Worm (Caenorhabditis elegans) whole organism, young adult: ENCODE results near the gene Y43F8B.3.
A peak's percentile ranks its signal among the peaks of the same experiment; 100 is the strongest.

Experiments used
- B0035.1 ChIP-seq: sonication (generic microtip); optimal IDR thresholded peaks from 2 replicates; lab custom pipeline; 2016; ENCODE audit warnings: missing genetic modification characterization, mild to moderate bottlenecking, missing compliant biosample characterization, missing genotype, missing genetic modification reagents
- B0261.1 ChIP-seq: sonication (generic microtip); optimal IDR thresholded peaks from 2 replicates; lab custom pipeline; 2016; ENCODE audit warnings: mild to moderate bottlenecking, missing genetic modification characterization, moderate library complexity, missing compliant biosample characterization
- C17E4.6 ChIP-seq: fragments of 200-800 bp; sonication (Bioruptor generic); IDR thresholded peaks from 2 replicates; pipeline ENCODE4 v1.3.6; 2022; ENCODE audit warnings: missing genetic modification reagents, missing genetic modification characterization, missing compliant biosample characterization
- D2030.7 ChIP-seq: fragments of 200-800 bp; sonication (Bioruptor generic); IDR thresholded peaks from 2 replicates; pipeline ENCODE4 v1.3.6; 2022; ENCODE audit warnings: missing genetic modification reagents, missing genetic modification characterization, missing compliant biosample characterization
- F10E7.11 ChIP-seq: sonication (generic microtip); optimal IDR thresholded peaks from 2 replicates; lab custom pipeline; 2017; ENCODE audit warnings: mild to moderate bottlenecking, missing genetic modification characterization, moderate library complexity, missing compliant biosample characterization
- F33H1.4 ChIP-seq: fragments of 200-800 bp; sonication (Bioruptor generic); IDR thresholded peaks from 2 replicates; pipeline ENCODE4 v1.3.6; 2022; ENCODE audit warnings: missing genetic modification reagents, missing genetic modification characterization, missing compliant biosample characterization
- F37B4.10 ChIP-seq: fragments of 200-800 bp; sonication (Bioruptor generic); IDR thresholded peaks from 2 replicates; pipeline ENCODE4 v1.3.6; 2022; ENCODE audit warnings: missing genetic modification characterization, missing compliant biosample characterization
- F52B5.7 ChIP-seq: sonication (generic microtip); optimal IDR thresholded peaks from 2 replicates; lab custom pipeline; 2016; ENCODE audit warnings: mild to moderate bottlenecking, missing genetic modification characterization, missing compliant biosample characterization
- F55B11.4 ChIP-seq: sonication (generic microtip); optimal IDR thresholded peaks from 2 replicates; lab custom pipeline; 2016; ENCODE audit warnings: missing compliant biosample characterization, missing genetic modification characterization, borderline replicate concordance; ENCODE audit not compliant: insufficient read depth
- T07F8.4 ChIP-seq: sonication (generic microtip); optimal IDR thresholded peaks from 2 replicates; lab custom pipeline; 2016; ENCODE audit warnings: mild to moderate bottlenecking, missing genetic modification characterization, moderate library complexity, missing compliant biosample characterization
- Y67H2A.10 ChIP-seq: fragments of 200-800 bp; sonication (Bioruptor generic); conservative IDR thresholded peaks from 2 replicates; pipeline ENCODE4 v1.3.6; 2022; ENCODE audit warnings: missing genetic modification reagents, missing genetic modification characterization, missing compliant biosample characterization
- Y79H2A.3 ChIP-seq: fragments of 200-800 bp; sonication (Bioruptor generic); conservative IDR thresholded peaks from 2 replicates; pipeline ENCODE4 v1.3.6; 2022; ENCODE audit warnings: missing genetic modification reagents, missing genetic modification characterization, missing compliant biosample characterization
- ZK185.1 ChIP-seq: sonication (generic microtip); optimal IDR thresholded peaks from 2 replicates; lab custom pipeline; 2016; ENCODE audit warnings: mild to moderate bottlenecking, missing genetic modification characterization, missing compliant biosample characterization; ENCODE audit not compliant: poor library complexity, severe bottlenecking
- akir-1 ChIP-seq: fragments of 200-800 bp; sonication (Bioruptor generic); optimal IDR thresholded peaks from 2 replicates; lab custom pipeline; 2018; ENCODE audit warnings: mild to moderate bottlenecking, missing genetic modification characterization, moderate library complexity, missing compliant biosample characterization
- attf-6 ChIP-seq: fragments of 200-800 bp; sonication (Bioruptor generic); IDR thresholded peaks from 2 replicates; pipeline ENCODE4 v1.3.6; 2022; ENCODE audit warnings: missing genetic modification reagents, missing genetic modification characterization, missing compliant biosample characterization
- bed-1 ChIP-seq: fragments of 200-800 bp; sonication (Bioruptor generic); IDR thresholded peaks from 2 replicates; pipeline ENCODE4 v1.3.6; 2022; ENCODE audit warnings: missing genetic modification reagents, missing genetic modification characterization, missing compliant biosample characterization
- cebp-2 ChIP-seq: fragments of 200-800 bp; sonication (Bioruptor generic); IDR thresholded peaks from 2 replicates; pipeline ENCODE4 v1.3.6; 2022; ENCODE audit warnings: missing genetic modification characterization, missing compliant biosample characterization
- ceh-100 ChIP-seq: fragments of 200-800 bp; sonication (Bioruptor generic); IDR thresholded peaks from 2 replicates; pipeline ENCODE4 v1.3.6; 2022; ENCODE audit warnings: missing genetic modification reagents, missing genetic modification characterization, missing compliant biosample characterization
- dox-1 ChIP-seq: fragments of 200-800 bp; sonication (Bioruptor generic); IDR thresholded peaks from 2 replicates; pipeline ENCODE4 v1.3.6; 2022; ENCODE audit warnings: missing genetic modification reagents, missing genetic modification characterization, missing compliant biosample characterization
- dpff-1 ChIP-seq: sonication (generic microtip); optimal IDR thresholded peaks from 2 replicates; lab custom pipeline; 2017; ENCODE audit warnings: mild to moderate bottlenecking, missing genetic modification characterization, missing compliant biosample characterization
- egl-18 ChIP-seq: fragments of 200-800 bp; sonication (Bioruptor generic); IDR thresholded peaks from 2 replicates; pipeline ENCODE4 v1.3.6; 2022; ENCODE audit warnings: missing genetic modification reagents, missing genetic modification characterization, missing compliant biosample characterization
- egl-44 ChIP-seq: fragments of 200-800 bp; sonication (Bioruptor generic); IDR thresholded peaks from 2 replicates; pipeline ENCODE4 v1.3.6; 2022; ENCODE audit warnings: missing genetic modification reagents, missing genetic modification characterization, missing compliant biosample characterization
- egrh-3 ChIP-seq: fragments of 200-800 bp; sonication (Bioruptor generic); IDR thresholded peaks from 2 replicates; pipeline ENCODE4 v1.3.6; 2022; ENCODE audit warnings: missing genetic modification reagents, missing genetic modification characterization, missing compliant biosample characterization
- ekl-4 ChIP-seq: fragments of 200-800 bp; sonication (Bioruptor generic); IDR thresholded peaks from 2 replicates; pipeline ENCODE4 v1.3.6; 2022; ENCODE audit warnings: missing genetic modification reagents, missing genetic modification characterization, missing compliant biosample characterization
- him-1 ChIP-seq: sonication (generic microtip); optimal IDR thresholded peaks from 2 replicates; lab custom pipeline; 2016; ENCODE audit warnings: missing genotype, missing genetic modification reagents, missing genetic modification characterization, missing compliant biosample characterization
- hlh-12 ChIP-seq: sonication (generic microtip); optimal IDR thresholded peaks from 2 replicates; lab custom pipeline; 2016; ENCODE audit warnings: missing genetic modification characterization, missing compliant biosample characterization
- let-526 ChIP-seq: fragments of 200-800 bp; sonication (Bioruptor generic); IDR thresholded peaks from 2 replicates; pipeline ENCODE4 v1.3.6; 2022; ENCODE audit warnings: missing genetic modification reagents, missing genetic modification characterization, missing compliant biosample characterization
- mcd-1 ChIP-seq: fragments of 200-800 bp; sonication (Bioruptor generic); IDR thresholded peaks from 2 replicates; pipeline ENCODE4 v1.3.6; 2022; ENCODE audit warnings: missing genetic modification reagents, missing genetic modification characterization, missing compliant biosample characterization
- mxl-1 ChIP-seq: sonication (generic microtip); optimal IDR thresholded peaks from 2 replicates; lab custom pipeline; 2016; ENCODE audit warnings: missing genetic modification characterization, missing compliant biosample characterization
- nhr-179 ChIP-seq: sonication (generic microtip); optimal IDR thresholded peaks from 2 replicates; lab custom pipeline; 2016; ENCODE audit warnings: mild to moderate bottlenecking, missing genetic modification characterization, missing compliant biosample characterization
- nhr-27 ChIP-seq: fragments of 200-800 bp; sonication (Bioruptor generic); optimal IDR thresholded peaks from 2 replicates; lab custom pipeline; 2018; ENCODE audit warnings: mild to moderate bottlenecking, missing genetic modification characterization, moderate library complexity, missing compliant biosample characterization
- rec-8 ChIP-seq, 2 experiments: sonication (generic microtip); optimal IDR thresholded peaks; 2 replicates each; lab custom pipeline; 2016; ENCODE audit warnings: mild to moderate bottlenecking in 2 of 2, missing genetic modification characterization in 2 of 2, missing genetic modification reagents in 2 of 2, missing genotype in 2 of 2, missing biosample characterization in 1 of 2, missing compliant biosample characterization in 1 of 2, moderate library complexity in 1 of 2
- snpc-4 ChIP-seq, 5 experiments: fragments of 150-350 bp in 1 of 5; sonication (generic microtip) in 4 of 5; optimal IDR thresholded peaks; 2 replicates each; lab custom pipeline; 2014 to 2018; ENCODE audit warnings: missing genetic modification characterization in 5 of 5, missing biosample characterization in 3 of 5, antibody characterized with exemption in 2 of 5, mild to moderate bottlenecking in 2 of 5, missing compliant biosample characterization in 2 of 5, missing genotype in 2 of 5, moderate library complexity in 2 of 5, missing genetic modification reagents in 1 of 5
- unc-62 ChIP-seq: fragments of 150-350 bp; optimal IDR thresholded peaks from 2 replicates; lab custom pipeline; 2014; ENCODE audit warnings: missing biosample characterization, missing genetic modification reagents, missing genetic modification characterization
- ztf-25 ChIP-seq: fragments of 200-800 bp; sonication (Bioruptor generic); IDR thresholded peaks from 2 replicates; pipeline ENCODE4 v1.3.6; 2022; ENCODE audit warnings: missing genetic modification reagents, missing genetic modification characterization, missing compliant biosample characterization

Gene Y43F8B.3

DNA sequence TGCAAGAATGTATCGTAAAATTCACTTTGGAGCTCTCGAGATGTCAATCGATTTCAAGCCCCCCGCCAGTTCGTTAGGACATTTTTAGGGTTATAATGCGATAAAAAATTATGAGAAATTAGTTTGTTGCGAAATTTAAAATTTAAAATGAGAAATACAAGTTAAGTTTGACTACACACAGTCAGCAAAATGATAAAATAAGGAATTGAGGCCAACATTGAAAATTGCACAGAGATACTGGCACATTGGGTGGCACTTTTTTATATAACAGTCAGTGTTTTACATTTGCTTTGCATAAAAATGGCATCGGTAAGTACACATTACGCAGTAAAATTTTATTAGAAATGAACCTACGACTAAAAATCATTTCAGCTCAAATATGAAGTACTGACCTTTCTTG, 34.8 kb upstream of the Y43F8B.3 start, which contains the start of gene Y43F8B.12:
Y43F8B.12 (plus strand) TSS at position 301 of the 400 bp plus-strand sequence.
- TF ChIP-seq rec-8 (tag; optimal IDR thresholded peaks at IDR 0.05; lab: Kevin White, UChicago) (no peak), ceh-100 (no peak), F52B5.7 (tag; lab: Kevin White, UChicago) (no peak), let-526 (GFP tag; lab: Robert Waterston, UW) (no peak), nhr-179 (tag; lab: Kevin White, UChicago) (no peak), ztf-25 (no peak), B0035.1 (no peak), cebp-2 (no peak), Y67H2A.10 (GFP tag; lab: Robert Waterston, UW) (no peak), mxl-1 (tag; lab: Kevin White, UChicago) (no peak), F33H1.4 (GFP tag; lab: Robert Waterston, UW) (no peak), F10E7.11 (no peak), F37B4.10 (GFP tag; lab: Robert Waterston, UW) (no peak), him-1 (tag; lab: Kevin White, UChicago) (no peak), C17E4.6 (GFP tag; lab: Robert Waterston, UW) (no peak), B0261.1 (tag; lab: Kevin White, UChicago) (no peak), attf-6 (GFP tag; lab: Robert Waterston, UW) (no peak), F55B11.4 (no peak), mcd-1 (GFP tag; lab: Robert Waterston, UW) (no peak), ekl-4 (GFP tag; lab: Robert Waterston, UW) (no peak)

DNA sequence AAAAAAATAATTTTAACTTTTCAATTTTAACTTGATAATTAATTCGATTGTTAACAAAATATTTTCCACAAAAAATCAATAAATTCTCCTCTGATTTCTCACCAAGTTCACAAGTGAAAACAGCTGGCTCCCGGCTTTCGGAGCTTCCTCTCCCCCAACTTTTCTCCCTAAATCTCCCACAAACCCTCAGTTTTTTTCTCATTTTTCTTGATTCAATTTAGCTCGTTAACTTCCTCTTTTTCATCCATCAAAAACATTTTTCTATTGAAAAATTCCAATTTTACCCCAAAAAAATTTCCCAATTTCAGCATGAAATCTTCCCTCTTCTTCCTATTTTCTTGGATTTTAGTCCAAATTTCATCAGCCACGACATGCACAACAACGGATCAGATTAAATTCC, 32.5 kb upstream of the Y43F8B.3 start, which contains the start of gene Y43F8B.11:
Y43F8B.11 (plus strand) TSS at position 301 of the 400 bp plus-strand sequence.
- no peak for TF ChIP-seq Y67H2A.10 (GFP tag; lab: Robert Waterston, UW)
- TF ChIP-seq ceh-100 = no peak
- TF ChIP-seq, all 124 proteins: peak for 0

- TF ChIP-seq egrh-3 (GFP tag; lab: Robert Waterston, UW) (peak; percentile 16; the same call in 1 of the 2 replicates), egl-18 (no peak)
- TF ChIP-seq, all 124 proteins: peak for 1
Observed at ce11 chrV:19473842-19474514, 28.9 kb upstream of the Y43F8B.3 start, which contains the start of gene Y43F8B.10. Gene Y43F8B.10 (plus strand): TSS chrV:19474464.

DNA sequence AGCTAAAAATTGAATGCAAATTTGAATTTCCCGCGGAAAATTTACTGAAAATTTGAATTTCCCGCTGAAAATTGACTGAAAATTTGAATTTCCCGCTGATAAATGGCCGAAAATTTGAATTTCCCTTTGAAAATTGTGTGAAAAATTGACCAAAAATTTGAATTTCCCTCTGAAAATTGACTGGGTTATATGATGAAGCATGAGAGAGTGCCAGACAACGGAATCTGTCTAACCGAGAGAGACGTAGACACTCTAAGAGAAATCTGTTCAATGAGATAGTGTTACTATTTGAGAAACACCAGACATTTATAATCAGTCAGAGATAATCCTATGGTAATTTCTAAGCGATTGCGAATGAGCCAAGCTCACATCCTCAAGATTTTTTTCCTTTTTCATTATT, 25.6 kb upstream of the Y43F8B.3 start:
- TF ChIP-seq F37B4.10 (GFP tag; lab: Robert Waterston, UW) = no peak
- TF ChIP-seq bed-1 (GFP tag; lab: Robert Waterston, UW) = no peak
- TF ChIP-seq Y79H2A.3 (GFP tag; lab: Robert Waterston, UW) = no peak
- no peak for TF ChIP-seq T07F8.4 (tag; lab: Kevin White, UChicago)
- TF ChIP-seq ZK185.1 (tag; lab: Kevin White, UChicago) = no peak
- no peak for TF ChIP-seq dox-1
- TF ChIP-seq hlh-12 (tag; lab: Kevin White, UChicago) = no peak
- TF ChIP-seq nhr-27 (tag; lab: Kevin White, UChicago) = no peak
- TF ChIP-seq D2030.7 (GFP tag; lab: Robert Waterston, UW) = no peak
- no peak for TF ChIP-seq mcd-1 (GFP tag; lab: Robert Waterston, UW)
- no peak for TF ChIP-seq egl-44 (GFP tag; lab: Robert Waterston, UW)
- TF ChIP-seq snpc-4 (GFP tag; optimal IDR thresholded peaks at IDR 0.05; lab: Kevin White, UChicago) = no peak
- no peak for TF ChIP-seq snpc-4 (tag; optimal IDR thresholded peaks at IDR 0.05; lab: Kevin White, UChicago)
- TF ChIP-seq akir-1 = no peak
- TF ChIP-seq dpff-1 (tag; lab: Kevin White, UChicago) = no peak
- TF ChIP-seq unc-62 = no peak
